Worm (Caenorhabditis elegans) whole organism, L3 larva: Measurements from ENCODE around the gene ZK6.6.

Experiments used
- ceh-82 ChIP-seq: fragments of 150-350 bp; optimal IDR thresholded peaks from 2 replicates; lab custom pipeline; 2014; ENCODE audit warnings: missing biosample characterization, missing genetic modification characterization
- fkh-10 ChIP-seq: sonication (generic microtip); optimal IDR thresholded peaks from 2 replicates; lab custom pipeline; 2017; ENCODE audit warnings: missing biosample characterization, missing genetic modification reagents, missing genetic modification characterization
- fos-1 ChIP-seq: fragments of 150-350 bp; optimal IDR thresholded peaks from 2 replicates; lab custom pipeline; 2014; ENCODE audit warnings: missing biosample characterization, missing genetic modification characterization
- lin-15B ChIP-seq: fragments of 150-350 bp; optimal IDR thresholded peaks from 2 replicates; lab custom pipeline; 2014; ENCODE audit warnings: missing biosample characterization, missing genetic modification characterization
- lin-39 ChIP-seq: fragments of 150-350 bp; optimal IDR thresholded peaks from 2 replicates; lab custom pipeline; 2018; ENCODE audit warnings: missing biosample characterization, missing genetic modification reagents, missing genetic modification characterization
- mdl-1 ChIP-seq: fragments of 150-350 bp; optimal IDR thresholded peaks from 2 replicates; lab custom pipeline; 2014; ENCODE audit warnings: missing biosample characterization, missing genetic modification characterization
- nhr-67 ChIP-seq: fragments of 150-350 bp; optimal IDR thresholded peaks from 2 replicates; lab custom pipeline; 2014; ENCODE audit warnings: missing biosample characterization, missing genetic modification characterization
- pqm-1 ChIP-seq: fragments of 150-350 bp; optimal IDR thresholded peaks from 2 replicates; lab custom pipeline; 2017; ENCODE audit warnings: missing biosample characterization, missing genetic modification characterization, inconsistent platforms
- skn-1 ChIP-seq: fragments of 150-350 bp; optimal IDR thresholded peaks from 2 replicates; lab custom pipeline; 2014; ENCODE audit warnings: missing biosample characterization, missing genetic modification characterization
- unc-62 ChIP-seq: fragments of 150-350 bp; sonication (generic microtip); optimal IDR thresholded peaks from 4 replicates; lab custom pipeline; 2014; ENCODE audit warnings: missing biosample characterization, missing genetic modification reagents, missing genetic modification characterization
- ztf-11 ChIP-seq: fragments of 150-350 bp; optimal IDR thresholded peaks from 2 replicates; lab custom pipeline; 2014; ENCODE audit warnings: missing biosample characterization, missing genetic modification characterization

- TF ChIP-seq fkh-10 (no peak), nhr-67 (tag; lab: Kevin White, UChicago) (no peak), fos-1 (no peak), ceh-82 (no peak), ztf-11 (tag; lab: Kevin White, UChicago) (no peak), unc-62 (GFP tag; lab: Kevin White, UChicago) (no peak), mdl-1 (no peak), pqm-1 (tag; lab: Kevin White, UChicago) (no peak), lin-15B (tag; lab: Kevin White, UChicago) (no peak), skn-1 (tag; lab: Kevin White, UChicago) (no peak), lin-39 (tag; lab: Kevin White, UChicago) (no peak)
These were observed 24.3 kb downstream of the ZK6.6 start for ce11 chrV:412820-413219.
